Fruit fly (Drosophila melanogaster) whole organism, embryonic: ENCODE measurements around the gene Nepl20.

Experiments
- ATbp ChIP-seq: fragments of 200-800 bp; sonication (Bioruptor generic); optimal IDR thresholded peaks from 2 replicates; lab custom pipeline; 2017; ENCODE audit warnings: missing biosample characterization, mild to moderate bottlenecking, missing genetic modification characterization, missing genetic modification reagents
- BEAF-32 ChIP-seq: fragments of 200-800 bp; sonication (Bioruptor generic); optimal IDR thresholded peaks from 3 replicates; lab custom pipeline; 2017; ENCODE audit warnings: missing biosample characterization, missing genetic modification characterization, mild to moderate bottlenecking, moderate library complexity, missing genetic modification reagents
- Blimp-1 ChIP-seq: fragments of 200-800 bp; sonication (Bioruptor generic); optimal IDR thresholded peaks from 3 replicates; lab custom pipeline; 2018; ENCODE audit warnings: missing biosample characterization, missing genetic modification characterization, mild to moderate bottlenecking, moderate library complexity, missing genetic modification reagents
- CG10267 ChIP-seq: fragments of 200-800 bp; sonication (Bioruptor generic); optimal IDR thresholded peaks from 2 replicates; lab custom pipeline; 2018; ENCODE audit warnings: missing biosample characterization, mild to moderate bottlenecking, missing genetic modification characterization, moderate library complexity
- CG10321 ChIP-seq: fragments of 200-800 bp; sonication (Bioruptor generic); IDR thresholded peaks from 2 replicates; pipeline ENCODE4 v1.3.6; 2022; ENCODE audit warnings: missing biosample characterization, missing genetic modification characterization
- CG11560 ChIP-seq: fragments of 200-800 bp; sonication (Bioruptor generic); IDR thresholded peaks from 3 replicates; pipeline ENCODE4 v1.3.6; 2022; ENCODE audit warnings: missing biosample characterization, missing genetic modification characterization
- CG11695 ChIP-seq: fragments of 200-800 bp; sonication (Bioruptor generic); IDR thresholded peaks from 3 replicates; pipeline ENCODE4 v1.3.6; 2022; ENCODE audit warnings: missing biosample characterization, missing genetic modification characterization
- CG11723 ChIP-seq: fragments of 200-800 bp; sonication (Bioruptor generic); optimal IDR thresholded peaks from 2 replicates; lab custom pipeline; 2017; ENCODE audit warnings: missing biosample characterization, mild to moderate bottlenecking, missing genetic modification characterization
- CG12769 ChIP-seq: fragments of 200-800 bp; sonication (Bioruptor generic); optimal IDR thresholded peaks from 2 replicates; lab custom pipeline; 2019; ENCODE audit warnings: missing biosample characterization, mild to moderate bottlenecking, missing genetic modification characterization, moderate library complexity
- CG13123 ChIP-seq: fragments of 200-800 bp; sonication (Bioruptor generic); optimal IDR thresholded peaks from 2 replicates; lab custom pipeline; 2016; ENCODE audit warnings: missing biosample characterization, missing genetic modification characterization
- CG14710 ChIP-seq: fragments of 200-800 bp; sonication (Bioruptor generic); optimal IDR thresholded peaks from 3 replicates; lab custom pipeline; 2019; ENCODE audit warnings: missing biosample characterization, mild to moderate bottlenecking, missing genetic modification characterization, moderate library complexity
- CG14860 ChIP-seq: fragments of 200-800 bp; sonication (Bioruptor generic); IDR thresholded peaks from 3 replicates; pipeline ENCODE4 v1.3.6; 2022; ENCODE audit warnings: missing biosample characterization, missing genetic modification characterization; ENCODE audit not compliant: partially characterized antibody
- CG15479 ChIP-seq: fragments of 200-800 bp; sonication (Bioruptor generic); optimal IDR thresholded peaks from 3 replicates; lab custom pipeline; 2019; ENCODE audit warnings: missing biosample characterization, mild to moderate bottlenecking, missing genetic modification characterization, moderate library complexity
- CG1602 ChIP-seq: fragments of 200-800 bp; sonication (Bioruptor generic); optimal IDR thresholded peaks from 3 replicates; lab custom pipeline; 2016; ENCODE audit warnings: missing biosample characterization, missing genetic modification characterization
- CG1647 ChIP-seq: fragments of 200-800 bp; sonication (Bioruptor generic); optimal IDR thresholded peaks from 3 replicates; lab custom pipeline; 2016; ENCODE audit warnings: missing biosample characterization, missing genetic modification characterization
- CG2116 ChIP-seq: fragments of 200-800 bp; sonication (Bioruptor generic); optimal IDR thresholded peaks from 3 replicates; lab custom pipeline; 2018; ENCODE audit warnings: missing biosample characterization, mild to moderate bottlenecking, missing genetic modification characterization
- CG2199 ChIP-seq: fragments of 200-800 bp; sonication (Bioruptor generic); IDR thresholded peaks from 3 replicates; pipeline ENCODE4 v1.3.6; 2022; ENCODE audit warnings: missing biosample characterization, missing genetic modification characterization
- CG30403 ChIP-seq: fragments of 200-800 bp; sonication (Bioruptor generic); optimal IDR thresholded peaks from 3 replicates; lab custom pipeline; 2016; ENCODE audit warnings: missing biosample characterization, missing genetic modification characterization
- CG31388 ChIP-seq: fragments of 200-800 bp; sonication (Bioruptor generic); optimal IDR thresholded peaks from 2 replicates; lab custom pipeline; 2016; ENCODE audit warnings: missing biosample characterization, missing genetic modification characterization
- CG32767 ChIP-seq: fragments of 200-800 bp; sonication (Bioruptor generic); IDR thresholded peaks from 2 replicates; pipeline ENCODE4 v1.3.6; 2022; ENCODE audit warnings: missing biosample characterization, missing genetic modification characterization
- CG3847 ChIP-seq: fragments of 200-800 bp; sonication (Bioruptor generic); IDR thresholded peaks from 2 replicates; pipeline ENCODE4 v1.3.6; 2022; ENCODE audit warnings: missing biosample characterization, missing genetic modification characterization
- CG6765 ChIP-seq: fragments of 200-800 bp; sonication (Bioruptor generic); optimal IDR thresholded peaks from 3 replicates; lab custom pipeline; 2017; ENCODE audit warnings: missing biosample characterization, mild to moderate bottlenecking, missing genetic modification characterization
- CG6854 ChIP-seq: fragments of 200-800 bp; sonication (Bioruptor generic); optimal IDR thresholded peaks from 3 replicates; lab custom pipeline; 2017; ENCODE audit warnings: missing biosample characterization, mild to moderate bottlenecking, missing genetic modification characterization
- CG8290 ChIP-seq, 3 experiments: fragments of 200-800 bp; sonication (Bioruptor generic); optimal IDR thresholded peaks; 2 replicates each; lab custom pipeline; 2016 to 2019; ENCODE audit warnings: missing biosample characterization in 3 of 3, missing genetic modification characterization in 3 of 3, mild to moderate bottlenecking in 2 of 3, moderate library complexity in 1 of 3
- CG9817 ChIP-seq: fragments of 200-800 bp; sonication (Bioruptor generic); optimal IDR thresholded peaks from 2 replicates; lab custom pipeline; 2018; ENCODE audit warnings: missing biosample characterization, mild to moderate bottlenecking, missing genetic modification characterization, moderate library complexity
- CHES-1-like ChIP-seq: fragments of 200-800 bp; sonication (Bioruptor generic); optimal IDR thresholded peaks from 2 replicates; lab custom pipeline; 2016; ENCODE audit warnings: missing biosample characterization, missing genetic modification characterization
- CTCF ChIP-seq: fragments of 200-800 bp; sonication (Bioruptor generic); optimal IDR thresholded peaks from 2 replicates; lab custom pipeline; 2017; ENCODE audit warnings: missing biosample characterization, mild to moderate bottlenecking, missing genetic modification characterization, moderate library complexity
- Chrac-16 ChIP-seq: fragments of 200-800 bp; sonication (Bioruptor generic); optimal IDR thresholded peaks from 3 replicates; lab custom pipeline; 2016; ENCODE audit warnings: missing biosample characterization, missing genetic modification characterization
- Deaf1 ChIP-seq: fragments of 200-800 bp; optimal IDR thresholded peaks from 3 replicates; lab custom pipeline; 2019; ENCODE audit warnings: missing biosample characterization, mild to moderate bottlenecking, missing genetic modification characterization, moderate library complexity
- Drgx ChIP-seq: fragments of 200-800 bp; sonication (Bioruptor generic); IDR thresholded peaks from 2 replicates; pipeline ENCODE4 v1.3.6; 2022; ENCODE audit warnings: missing biosample characterization, missing genetic modification characterization
- Gug ChIP-seq: fragments of 200-800 bp; sonication (Bioruptor generic); IDR thresholded peaks from 4 replicates; pipeline ENCODE4 v1.3.6; 2022; ENCODE audit warnings: missing biosample characterization, missing genetic modification characterization
- Kr ChIP-seq: fragments of 200-800 bp; sonication (Bioruptor generic); optimal IDR thresholded peaks from 2 replicates; lab custom pipeline; 2017; ENCODE audit warnings: missing biosample characterization, mild to moderate bottlenecking, missing genetic modification characterization
- Rfx ChIP-seq: fragments of 200-800 bp; sonication (Bioruptor generic); IDR thresholded peaks from 2 replicates; pipeline ENCODE4 v1.3.6; 2022; ENCODE audit warnings: missing biosample characterization, missing genetic modification characterization
- cg ChIP-seq: fragments of 200-800 bp; sonication (Bioruptor generic); optimal IDR thresholded peaks from 3 replicates; lab custom pipeline; 2019; ENCODE audit warnings: missing biosample characterization, mild to moderate bottlenecking, missing genetic modification characterization, moderate library complexity
- chinmo ChIP-seq: fragments of 200-800 bp; sonication (Bioruptor generic); IDR thresholded peaks from 4 replicates; pipeline ENCODE4 v1.3.6; 2022; ENCODE audit warnings: missing biosample characterization, missing genetic modification characterization; ENCODE audit not compliant: partially characterized antibody
- chm ChIP-seq: fragments of 200-800 bp; sonication (Bioruptor generic); IDR thresholded peaks from 2 replicates; pipeline ENCODE4 v1.3.6; 2022; ENCODE audit warnings: missing biosample characterization, missing genetic modification characterization
- ci ChIP-seq: fragments of 200-800 bp; sonication (Bioruptor generic); IDR thresholded peaks from 3 replicates; pipeline ENCODE4 v1.3.6; 2022; ENCODE audit warnings: missing biosample characterization, missing genetic modification characterization
- dmrt11E ChIP-seq: fragments of 200-800 bp; sonication (Bioruptor generic); optimal IDR thresholded peaks from 3 replicates; lab custom pipeline; 2018; ENCODE audit warnings: missing biosample characterization, mild to moderate bottlenecking, missing genetic modification characterization, moderate library complexity
- ewg ChIP-seq: fragments of 200-800 bp; sonication (Bioruptor generic); optimal IDR thresholded peaks from 3 replicates; lab custom pipeline; 2017; ENCODE audit warnings: mild to moderate bottlenecking, missing biosample characterization, missing genetic modification reagents, missing genetic modification characterization
- jigr1 ChIP-seq: fragments of 200-800 bp; sonication (Bioruptor generic); IDR thresholded peaks from 3 replicates; pipeline ENCODE4 v1.3.6; 2022; ENCODE audit warnings: missing biosample characterization, missing genetic modification characterization
- ken ChIP-seq: fragments of 200-800 bp; sonication (Bioruptor generic); IDR thresholded peaks from 3 replicates; pipeline ENCODE4 v1.3.6; 2022; ENCODE audit warnings: missing biosample characterization, missing genetic modification characterization
- mirr ChIP-seq: fragments of 200-800 bp; sonication (Bioruptor generic); optimal IDR thresholded peaks from 3 replicates; lab custom pipeline; 2018; ENCODE audit warnings: missing biosample characterization, mild to moderate bottlenecking, missing genetic modification characterization
- pan ChIP-seq, 4 experiments: fragments of >200 bp in 3 of 4; fragments of 200-800 bp in 1 of 4; sonication (Bioruptor generic) in 1 of 4; optimal IDR thresholded peaks in 3 of 4; IDR thresholded peaks in 1 of 4; 2 replicates each; pipeline versions ENCODE4 v1.3.6 to Lab custom; 2017 to 2022; ENCODE audit warnings: missing biosample characterization in 2 of 4, missing genetic modification characterization in 2 of 4, mixed read lengths in 1 of 4
- peb ChIP-seq: fragments of 200-800 bp; sonication (Bioruptor generic); IDR thresholded peaks from 2 replicates; pipeline ENCODE4 v1.3.6; 2022; ENCODE audit warnings: missing biosample characterization, missing genetic modification characterization
- sna ChIP-seq: fragments of 200-800 bp; sonication (Bioruptor generic); IDR thresholded peaks from 2 replicates; pipeline ENCODE4 v1.3.6; 2022; ENCODE audit warnings: missing biosample characterization, missing genetic modification characterization; ENCODE audit not compliant: partially characterized antibody
- sqz ChIP-seq: fragments of 200-800 bp; sonication (Bioruptor generic); optimal IDR thresholded peaks from 3 replicates; lab custom pipeline; 2018; ENCODE audit warnings: missing biosample characterization, mild to moderate bottlenecking, missing genetic modification characterization
- ssp ChIP-seq: fragments of 200-800 bp; sonication (Bioruptor generic); IDR thresholded peaks from 2 replicates; pipeline ENCODE4 v1.3.6; 2022; ENCODE audit warnings: missing biosample characterization, missing genetic modification characterization
- stwl ChIP-seq: fragments of 200-800 bp; sonication (Bioruptor generic); optimal IDR thresholded peaks from 3 replicates; lab custom pipeline; 2018; ENCODE audit warnings: missing biosample characterization, mild to moderate bottlenecking, missing genetic modification characterization, moderate library complexity
- trh ChIP-seq: fragments of 200-800 bp; sonication (Bioruptor generic); optimal IDR thresholded peaks from 2 replicates; lab custom pipeline; 2016; ENCODE audit warnings: missing biosample characterization, missing genetic modification characterization
- wor ChIP-seq: fragments of 200-800 bp; sonication (Bioruptor generic); IDR thresholded peaks from 2 replicates; pipeline ENCODE4 v1.3.6; 2022; ENCODE audit warnings: missing biosample characterization, missing genetic modification characterization
- z ChIP-seq: fragments of 200-800 bp; sonication (Bioruptor generic); IDR thresholded peaks from 3 replicates; pipeline ENCODE4 v1.3.6; 2022; ENCODE audit warnings: missing biosample characterization, missing genetic modification characterization

Gene Nepl20

DNA sequence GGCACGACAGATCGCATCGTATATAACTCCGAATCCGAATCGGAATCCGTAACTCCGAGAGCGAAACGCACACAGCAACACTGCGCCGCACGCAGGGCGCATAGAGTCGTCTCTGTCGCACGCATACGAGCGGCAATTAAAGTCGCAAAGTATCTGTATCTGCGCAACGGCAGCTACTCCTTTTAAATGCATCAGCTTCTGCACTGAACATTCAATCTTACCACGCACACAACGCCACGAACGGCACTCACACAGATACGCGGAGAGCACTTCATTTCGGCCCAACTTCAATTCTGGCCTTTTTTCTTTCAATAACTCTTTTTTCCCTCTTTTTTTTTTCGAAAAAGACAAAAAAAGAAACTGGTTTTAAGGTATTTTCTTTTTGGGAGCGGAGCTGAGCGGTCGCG is 22.3 kb upstream of the Nepl20 start (continued):
- TF ChIP-seq cg (GFP tag; lab: Kevin White, UChicago) (peak; percentile 81), Blimp-1 (no peak), ssp (GFP tag; lab: Robert Waterston, UW) (no peak), CG11723 (GFP tag; lab: Kevin White, UChicago) (no peak), CG6765 (GFP tag; lab: Kevin White, UChicago) (no peak), Drgx (peak; percentile 78), CG1647 (GFP tag; lab: Kevin White, UChicago) (no peak), pan (optimal IDR thresholded peaks at IDR 0.05; lab: Kevin White, UChicago) (no peak), pan (GFP tag; optimal IDR thresholded peaks at IDR 0.05 in 1 of 2, IDR thresholded peaks at IDR 0.05 in 1 of 2) (no peak), CG14710 (tag; lab: Kevin White, UChicago) (no peak), Gug (GFP tag; lab: Robert Waterston, UW) (no peak), ken (GFP tag; lab: Robert Waterston, UW) (no peak), stwl (tag; lab: Kevin White, UChicago) (peak; percentile 35), CG13123 (GFP tag; lab: Kevin White, UChicago) (no peak), sqz (GFP tag; lab: Kevin White, UChicago) (peak; percentile 80), CTCF (GFP tag; lab: Kevin White, UChicago) (peak; percentile 4), sna (no peak), ewg (GFP tag; lab: Kevin White, UChicago) (peak; percentile 27), CG12769 (peak; percentile 9), CG2116 (GFP tag; lab: Kevin White, UChicago) (peak; percentile 26), Kr (GFP tag; lab: Kevin White, UChicago) (peak; percentile 71), CG1602 (GFP tag; lab: Kevin White, UChicago) (no peak), CG11695 (no peak), CG31388 (GFP tag; lab: Kevin White, UChicago) (no peak), z (GFP tag; lab: Robert Waterston, UW) (peak; percentile 44; the same call in 1 of the 3 replicates), CG14860 (no peak), mirr (GFP tag; lab: Kevin White, UChicago) (no peak), ci (peak; percentile 16; the same call in 1 of the 3 replicates), Deaf1 (peak; percentile 69), CG3847 (GFP tag; lab: Robert Waterston, UW) (no peak), Chrac-16 (GFP tag; lab: Kevin White, UChicago) (no peak), CG6854 (GFP tag; lab: Kevin White, UChicago) (no peak), CG30403 (GFP tag; lab: Kevin White, UChicago) (no peak), peb (no peak), CG9817 (no peak), dmrt11E (tag; lab: Kevin White, UChicago) (no peak), jigr1 (no peak), ATbp (GFP tag; lab: Kevin White, UChicago) (no peak), CG10321 (GFP tag; lab: Robert Waterston, UW) (peak; percentile 94), CG10267 (no peak), BEAF-32 (peak; percentile 5), CG8290 (GFP tag; optimal IDR thresholded peaks at IDR 0.05; lab: Kevin White, UChicago) (peak; percentile 24), CG8290 (tag; optimal IDR thresholded peaks at IDR 0.05; lab: Kevin White, UChicago) (no peak), chinmo (peak; percentile 84; the same call in 3 of the 4 replicates), CG2199 (GFP tag; lab: Robert Waterston, UW) (peak; percentile 84), CG15479 (GFP tag; lab: Kevin White, UChicago) (peak; percentile 58), trh (no peak), CG11560 (no peak), Rfx (GFP tag; lab: Robert Waterston, UW) (no peak), CG32767 (0 out of 2 replicates have a peak, but pooled peaks have one; percentile 38), wor (GFP tag; lab: Robert Waterston, UW) (no peak), chm (GFP tag; lab: Robert Waterston, UW) (peak; percentile 18; the same call in 1 of the 2 replicates), CHES-1-like (GFP tag; lab: Kevin White, UChicago) (no peak)
